Worm (Caenorhabditis elegans) whole organism, L1 larva: Measurements from ENCODE around the gene EEED8.13.

Source experiments
- C04F5.9 ChIP-seq: sonication (generic microtip); optimal IDR thresholded peaks from 2 replicates; lab custom pipeline; 2016; ENCODE audit warnings: missing genetic modification characterization, missing compliant biosample characterization
- C34B4.2 ChIP-seq: sonication (generic microtip); optimal IDR thresholded peaks from 2 replicates; lab custom pipeline; 2017; ENCODE audit warnings: mild to moderate bottlenecking, missing genetic modification characterization, missing compliant biosample characterization
- F16B12.6 ChIP-seq: fragments of 150-350 bp; optimal IDR thresholded peaks from 2 replicates; lab custom pipeline; 2014; ENCODE audit warnings: missing biosample characterization, missing genetic modification characterization
- alr-1 ChIP-seq: fragments of 200-800 bp; sonication (Bioruptor generic); optimal IDR thresholded peaks from 2 replicates; lab custom pipeline; 2018; ENCODE audit warnings: borderline replicate concordance, mild to moderate bottlenecking, missing genetic modification characterization, missing compliant biosample characterization
- ama-1 ChIP-seq: fragments of 150-350 bp; optimal IDR thresholded peaks from 2 replicates; lab custom pipeline; 2014
- ceh-8 ChIP-seq: fragments of 200-800 bp; sonication (Bioruptor generic); optimal IDR thresholded peaks from 2 replicates; lab custom pipeline; 2018; ENCODE audit warnings: mild to moderate bottlenecking, missing genetic modification characterization, moderate library complexity, missing compliant biosample characterization
- ceh-90 ChIP-seq: sonication (generic microtip); optimal IDR thresholded peaks from 2 replicates; lab custom pipeline; 2016; ENCODE audit warnings: missing genetic modification characterization, missing compliant biosample characterization
- ces-1 ChIP-seq: fragments of 150-350 bp; optimal IDR thresholded peaks from 2 replicates; lab custom pipeline; 2014; ENCODE audit warnings: missing biosample characterization, missing genetic modification reagents, missing genetic modification characterization
- dpl-1 ChIP-seq, 3 experiments: fragments of 150-350 bp in 2 of 3; sonication (generic microtip) in 1 of 3; optimal IDR thresholded peaks; 2 replicates each; lab custom pipeline; 2014 to 2017; ENCODE audit warnings: missing biosample characterization in 3 of 3, missing genetic modification characterization in 3 of 3, missing genetic modification reagents in 3 of 3
- dsc-1 ChIP-seq: sonication (generic microtip); optimal IDR thresholded peaks from 2 replicates; lab custom pipeline; 2016; ENCODE audit warnings: mild to moderate bottlenecking, missing genetic modification characterization, missing compliant biosample characterization
- efl-1 ChIP-seq, 4 experiments: fragments of 150-350 bp; optimal IDR thresholded peaks in 3 of 4; peaks in 1 of 4; 1 replicate in 1 of 4; 2 replicates in 3 of 4; lab custom pipeline; 2014; ENCODE audit warnings: missing biosample characterization in 2 of 4, missing genetic modification characterization in 2 of 4, missing genetic modification reagents in 2 of 4
- egl-13 ChIP-seq: sonication (generic microtip); optimal IDR thresholded peaks from 2 replicates; lab custom pipeline; 2016; ENCODE audit warnings: missing genotype, missing genetic modification reagents, missing genetic modification characterization, missing compliant biosample characterization
- elt-3 ChIP-seq, 6 experiments: fragments of 150-350 bp in 1 of 6; sonication (generic microtip); optimal IDR thresholded peaks; 2 replicates each; lab custom pipeline; 2017 to 2018; ENCODE audit warnings: missing biosample characterization in 6 of 6, missing genetic modification characterization in 6 of 6, inconsistent platforms in 1 of 6
- ets-5 ChIP-seq: fragments of 200-800 bp; sonication (Bioruptor generic); IDR thresholded peaks from 2 replicates; pipeline ENCODE4 v1.3.6; 2022; ENCODE audit warnings: missing genetic modification characterization, missing compliant biosample characterization
- fkh-4 ChIP-seq: sonication (generic microtip); optimal IDR thresholded peaks from 2 replicates; lab custom pipeline; 2016; ENCODE audit warnings: missing compliant biosample characterization, missing genetic modification characterization, borderline replicate concordance
- fkh-8 ChIP-seq: sonication (generic microtip); optimal IDR thresholded peaks from 2 replicates; lab custom pipeline; 2016; ENCODE audit warnings: mild to moderate bottlenecking, missing genetic modification characterization, missing compliant biosample characterization
- grh-1 ChIP-seq: fragments of 200-800 bp; sonication (Bioruptor generic); IDR thresholded peaks from 2 replicates; pipeline ENCODE4 v1.3.6; 2022; ENCODE audit warnings: missing genetic modification reagents, missing genetic modification characterization, missing compliant biosample characterization
- hlh-17 ChIP-seq: fragments of 200-800 bp; sonication (Bioruptor generic); optimal IDR thresholded peaks from 2 replicates; lab custom pipeline; 2018; ENCODE audit warnings: missing genetic modification characterization, mild to moderate bottlenecking, missing compliant biosample characterization, moderate library complexity, borderline replicate concordance
- hpl-2 ChIP-seq: fragments of 150-350 bp; optimal IDR thresholded peaks from 2 replicates; lab custom pipeline; 2014; ENCODE audit warnings: missing biosample characterization, missing genetic modification reagents, missing genetic modification characterization
- lin-13 ChIP-seq: fragments of 150-350 bp; optimal IDR thresholded peaks from 2 replicates; lab custom pipeline; 2014; ENCODE audit warnings: missing biosample characterization, missing genetic modification reagents, missing genetic modification characterization
- lin-14 ChIP-seq: fragments of 200-800 bp; sonication (Bioruptor generic); optimal IDR thresholded peaks from 2 replicates; lab custom pipeline; 2018; ENCODE audit warnings: mild to moderate bottlenecking, missing genetic modification characterization, moderate library complexity, missing compliant biosample characterization
- lin-35 ChIP-seq, 2 experiments: fragments of 150-350 bp; optimal IDR thresholded peaks; 2 replicates each; lab custom pipeline; 2014; ENCODE audit warnings: missing biosample characterization in 2 of 2, missing genetic modification characterization in 2 of 2, missing genetic modification reagents in 2 of 2
- lsy-2 ChIP-seq, 2 experiments: fragments of 150-350 bp; optimal IDR thresholded peaks; 2 replicates each; lab custom pipeline; 2014; ENCODE audit warnings: missing biosample characterization in 2 of 2, missing genetic modification characterization in 2 of 2
- mef-2 ChIP-seq: fragments of 150-350 bp; optimal IDR thresholded peaks from 2 replicates; lab custom pipeline; 2014; ENCODE audit warnings: missing biosample characterization, missing genetic modification characterization
- mep-1 ChIP-seq: fragments of 150-350 bp; optimal IDR thresholded peaks from 2 replicates; lab custom pipeline; 2014; ENCODE audit warnings: missing biosample characterization, missing genetic modification characterization
- nhr-11 ChIP-seq: fragments of 150-350 bp; optimal IDR thresholded peaks from 2 replicates; lab custom pipeline; 2014; ENCODE audit warnings: missing biosample characterization, missing genetic modification characterization
- nhr-19 ChIP-seq: fragments of 200-800 bp; sonication (Bioruptor generic); conservative IDR thresholded peaks from 2 replicates; pipeline ENCODE4 v1.3.6; 2022; ENCODE audit warnings: missing genetic modification characterization, missing compliant biosample characterization
- nhr-20 ChIP-seq: sonication (generic microtip); optimal IDR thresholded peaks from 2 replicates; lab custom pipeline; 2016; ENCODE audit warnings: mild to moderate bottlenecking, missing genetic modification characterization, missing compliant biosample characterization
- nhr-237 ChIP-seq: fragments of 150-350 bp; optimal IDR thresholded peaks from 2 replicates; lab custom pipeline; 2014; ENCODE audit warnings: missing biosample characterization, missing genetic modification characterization
- nhr-28 ChIP-seq: fragments of 150-350 bp; optimal IDR thresholded peaks from 2 replicates; lab custom pipeline; 2014; ENCODE audit warnings: missing biosample characterization, missing genetic modification characterization
- nhr-47 ChIP-seq: sonication (generic microtip); optimal IDR thresholded peaks from 2 replicates; lab custom pipeline; 2016; ENCODE audit warnings: mild to moderate bottlenecking, missing genetic modification characterization, moderate library complexity, missing compliant biosample characterization
- nhr-71 ChIP-seq: sonication (generic microtip); optimal IDR thresholded peaks from 2 replicates; lab custom pipeline; 2016; ENCODE audit warnings: mild to moderate bottlenecking, missing genetic modification characterization, moderate library complexity, missing compliant biosample characterization
- nhr-76 ChIP-seq: sonication (generic microtip); optimal IDR thresholded peaks from 2 replicates; lab custom pipeline; 2017; ENCODE audit warnings: missing biosample characterization, missing genetic modification characterization
- nhr-77 ChIP-seq: fragments of 150-350 bp; optimal IDR thresholded peaks from 2 replicates; lab custom pipeline; 2014; ENCODE audit warnings: missing biosample characterization, missing genetic modification characterization
- pax-3 ChIP-seq: fragments of 200-800 bp; sonication (Bioruptor generic); optimal IDR thresholded peaks from 2 replicates; lab custom pipeline; 2018; ENCODE audit warnings: mild to moderate bottlenecking, missing genetic modification characterization, moderate library complexity, missing compliant biosample characterization
- pqm-1 ChIP-seq: sonication (generic microtip); optimal IDR thresholded peaks from 3 replicates; lab custom pipeline; 2017; ENCODE audit warnings: missing biosample characterization, missing genetic modification characterization
- rnt-1 ChIP-seq: sonication (generic microtip); optimal IDR thresholded peaks from 2 replicates; lab custom pipeline; 2016; ENCODE audit warnings: mild to moderate bottlenecking, missing genetic modification characterization, moderate library complexity, missing compliant biosample characterization
- snu-23 ChIP-seq: sonication (generic microtip); optimal IDR thresholded peaks from 2 replicates; lab custom pipeline; 2016; ENCODE audit warnings: missing genetic modification characterization, missing compliant biosample characterization
- sox-4 ChIP-seq: sonication (generic microtip); optimal IDR thresholded peaks from 2 replicates; lab custom pipeline; 2016; ENCODE audit warnings: missing genetic modification characterization, missing compliant biosample characterization
- sptf-1 ChIP-seq: fragments of 150-350 bp; optimal IDR thresholded peaks from 2 replicates; lab custom pipeline; 2014; ENCODE audit warnings: missing biosample characterization, missing genetic modification characterization
- swsn-7 ChIP-seq: sonication (generic microtip); optimal IDR thresholded peaks from 2 replicates; lab custom pipeline; 2016; ENCODE audit warnings: missing genetic modification characterization, missing compliant biosample characterization
- tlp-1 ChIP-seq: fragments of 150-350 bp; optimal IDR thresholded peaks from 2 replicates; lab custom pipeline; 2014; ENCODE audit warnings: missing biosample characterization, missing genetic modification characterization
- unc-130 ChIP-seq: fragments of 150-350 bp; optimal IDR thresholded peaks from 2 replicates; lab custom pipeline; 2017; ENCODE audit warnings: missing biosample characterization, missing genetic modification characterization, inconsistent platforms
- unc-30 ChIP-seq: sonication (generic microtip); optimal IDR thresholded peaks from 2 replicates; lab custom pipeline; 2017; ENCODE audit warnings: missing biosample characterization, missing genetic modification characterization
- unc-62 ChIP-seq: fragments of 150-350 bp; optimal IDR thresholded peaks from 2 replicates; lab custom pipeline; 2014; ENCODE audit warnings: missing biosample characterization, missing genetic modification reagents, missing genetic modification characterization
- vab-15 ChIP-seq: sonication (generic microtip); optimal IDR thresholded peaks from 2 replicates; lab custom pipeline; 2017; ENCODE audit warnings: missing genotype, mild to moderate bottlenecking, missing genetic modification characterization, missing compliant biosample characterization
- xbp-1 ChIP-seq: sonication (generic microtip); optimal IDR thresholded peaks from 2 replicates; lab custom pipeline; 2016; ENCODE audit warnings: missing genetic modification characterization, missing compliant biosample characterization
- zip-4 ChIP-seq: fragments of 200-800 bp; sonication (Bioruptor generic); optimal IDR thresholded peaks from 2 replicates; lab custom pipeline; 2018; ENCODE audit warnings: mild to moderate bottlenecking, missing genetic modification characterization, moderate library complexity, missing compliant biosample characterization
- ztf-11 ChIP-seq, 2 experiments: sonication (generic microtip); optimal IDR thresholded peaks; 2 replicates each; lab custom pipeline; 2016 to 2017; ENCODE audit warnings: missing genetic modification characterization in 2 of 2, missing biosample characterization in 1 of 2, missing compliant biosample characterization in 1 of 2

Gene EEED8.13

DNA sequence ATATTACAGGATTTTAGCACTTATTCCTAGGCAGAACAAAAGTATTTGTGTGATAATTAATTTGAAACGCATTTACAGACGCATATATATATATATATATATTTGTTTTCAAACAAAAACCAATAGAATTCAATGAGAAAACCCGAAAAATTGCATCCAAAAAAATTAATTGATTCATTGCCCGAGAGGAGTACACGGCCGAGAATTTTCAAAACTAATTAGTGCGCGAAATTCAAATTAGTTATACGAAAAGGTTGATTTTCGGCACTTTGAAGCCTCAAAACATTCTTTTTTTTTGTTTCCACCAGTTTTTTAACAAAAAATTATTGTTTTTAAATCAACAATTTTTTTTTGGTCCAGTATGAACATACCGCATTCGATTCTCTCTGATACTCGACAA lies 20.9 kb downstream of the EEED8.13 start:
- TF ChIP-seq F16B12.6 (no peak), lin-35 (GFP tag; optimal IDR thresholded peaks at IDR 0.05; lab: Kevin White, UChicago) (peak in 1 of 2 experiments; percentile 3), sptf-1 (tag; lab: Kevin White, UChicago) (no peak), vab-15 (tag; lab: Kevin White, UChicago) (no peak), nhr-11 (tag; lab: Kevin White, UChicago) (no peak), mep-1 (tag; lab: Kevin White, UChicago) (no peak), snu-23 (GFP tag; lab: Kevin White, UChicago) (no peak), rnt-1 (no peak), sox-4 (tag; lab: Kevin White, UChicago) (no peak), unc-30 (no peak), dsc-1 (tag; lab: Kevin White, UChicago) (no peak), hpl-2 (GFP tag; lab: Kevin White, UChicago) (no peak), ceh-90 (tag; lab: Kevin White, UChicago) (no peak), mef-2 (tag; lab: Kevin White, UChicago) (no peak), nhr-237 (tag; lab: Kevin White, UChicago) (no peak), fkh-4 (no peak), efl-1 (optimal IDR thresholded peaks at IDR 0.05; lab: Kevin White, UChicago) (peak; percentile 28 to 45), efl-1 (GFP tag; optimal IDR thresholded peaks at IDR 0.05 in 1 of 2; lab: Kevin White, UChicago) (peak; percentile 46 to 89), zip-4 (GFP tag; lab: Kevin White, UChicago) (no peak), xbp-1 (tag; lab: Kevin White, UChicago) (no peak), ama-1 (no peak), nhr-19 (GFP tag; lab: Robert Waterston, UW) (no peak), nhr-47 (tag; lab: Kevin White, UChicago) (no peak), lin-14 (no peak), lsy-2 (tag; optimal IDR thresholded peaks at IDR 0.05; lab: Kevin White, UChicago) (no peak), dpl-1 (GFP tag; optimal IDR thresholded peaks at IDR 0.05; lab: Kevin White, UChicago) (peak in 2 of 3 experiments; percentile 13 to 48)
- TF ChIP-seq, all 84 proteins: peak for 3

DNA sequence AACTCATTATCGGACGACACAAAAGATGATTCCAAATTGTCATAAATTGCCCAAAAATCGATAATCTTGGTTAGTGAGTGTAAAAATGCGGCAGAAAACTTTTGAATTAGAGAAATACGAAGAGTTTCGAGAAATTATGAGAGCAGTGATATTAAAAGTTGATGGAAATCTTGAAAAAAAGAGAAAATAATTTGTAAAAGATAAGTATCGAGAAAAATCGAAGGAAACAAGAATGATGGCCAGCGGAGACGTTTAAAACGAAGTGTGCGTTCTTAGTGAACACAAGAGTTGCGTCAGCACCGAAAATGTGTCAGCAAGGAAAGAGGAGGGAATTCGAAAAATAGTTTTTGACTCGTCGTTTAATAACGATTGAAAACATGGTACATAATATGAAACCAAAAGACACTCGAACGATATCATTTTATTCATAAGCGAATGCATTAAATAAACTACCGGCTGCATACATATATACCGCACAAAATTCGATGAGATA lies 22.5 kb downstream of the EEED8.13 start, which contains the start of gene ndx-6:
TSS of gene ndx-6 (minus strand) at position 51 of the 493 bp plus-strand sequence.
- TF ChIP-seq ets-5 (GFP tag; lab: Robert Waterston, UW) (no peak), pax-3 (peak; percentile 7), snu-23 (GFP tag; lab: Kevin White, UChicago) (peak; percentile 93), unc-30 (no peak), grh-1 (GFP tag; lab: Robert Waterston, UW) (peak; percentile 60), nhr-76 (tag; lab: Kevin White, UChicago) (no peak), elt-3 (tag; optimal IDR thresholded peaks at IDR 0.05; lab: Kevin White, UChicago) (peak in 2 of 6 experiments; percentile 73 to 87), nhr-20 (tag; lab: Kevin White, UChicago) (peak; percentile 91), fkh-4 (no peak), tlp-1 (tag; lab: Kevin White, UChicago) (no peak), alr-1 (tag; lab: Kevin White, UChicago) (no peak), pqm-1 (no peak), C04F5.9 (tag; lab: Kevin White, UChicago) (peak; percentile 33), mef-2 (tag; lab: Kevin White, UChicago) (no peak), lin-14 (peak; percentile 88), ztf-11 (tag; optimal IDR thresholded peaks at IDR 0.05; lab: Kevin White, UChicago) (peak in 1 of 2 experiments; percentile 27), fkh-8 (tag; lab: Kevin White, UChicago) (peak; percentile 80), nhr-237 (tag; lab: Kevin White, UChicago) (no peak), ceh-8 (GFP tag; lab: Kevin White, UChicago) (no peak), zip-4 (GFP tag; lab: Kevin White, UChicago) (peak; percentile 36), lin-13 (GFP tag; lab: Kevin White, UChicago) (peak; percentile 77), hlh-17 (GFP tag; lab: Kevin White, UChicago) (no peak), nhr-77 (peak; percentile 52), nhr-71 (tag; lab: Kevin White, UChicago) (peak; percentile 90), swsn-7 (peak; percentile 87), ces-1 (GFP tag; lab: Kevin White, UChicago) (no peak), hpl-2 (GFP tag; lab: Kevin White, UChicago) (no peak), ceh-90 (tag; lab: Kevin White, UChicago) (peak; percentile 26), unc-62 (GFP tag; lab: Kevin White, UChicago) (no peak), C34B4.2 (tag; lab: Kevin White, UChicago) (no peak), egl-13 (tag; lab: Kevin White, UChicago) (peak; percentile 64), dsc-1 (tag; lab: Kevin White, UChicago) (peak; percentile 88), nhr-28 (tag; lab: Kevin White, UChicago) (no peak), unc-130 (tag; lab: Kevin White, UChicago) (peak; percentile 83)
